Worm (Caenorhabditis elegans): ENCODE data around the gene F13A2.2.
A peak's percentile ranks its signal among the peaks of the same experiment; 100 is the strongest.

The F13A2.2 gene

ce11 chrV:4382298-4382697 lies 2.1 kb downstream of the F13A2.2 start, which contains the start of gene F13A2.1:
TSS of gene F13A2.1 (minus strand) at chrV:4382398.
- TF ChIP-seq sdz-38 (tag; optimal IDR thresholded peaks at IDR 0.05) (no peak), ztf-22 (GFP tag; optimal IDR thresholded peaks at IDR 0.05) (no peak), nfya-2 (GFP tag; IDR thresholded peaks at IDR 0.05) (no peak), mel-28 (tag; optimal IDR thresholded peaks at IDR 0.05; ENCODE audit: borderline replicate concordance) (no peak), B0261.1 (tag; optimal IDR thresholded peaks at IDR 0.05) (no peak), Y53G8AR.9 (GFP tag; conservative IDR thresholded peaks at IDR 0.05) (no peak)

- TF ChIP-seq cebp-2 (GFP tag; IDR thresholded peaks at IDR 0.05) (no peak), nfyb-1 (GFP tag; IDR thresholded peaks at IDR 0.05) (no peak), dpl-1 (GFP tag; optimal IDR thresholded peaks at IDR 0.05) (no peak), ztf-28 (GFP tag; IDR thresholded peaks at IDR 0.05) (no peak), cebp-1 (GFP tag; IDR thresholded peaks at IDR 0.05) (no peak), cebp-1 (tag; optimal IDR thresholded peaks at IDR 0.05) (no peak), Y95B8A.8 (GFP tag; IDR thresholded peaks at IDR 0.05) (no peak), rcor-1 (GFP tag; IDR thresholded peaks at IDR 0.05) (no peak), ccch-3 (GFP tag; optimal IDR thresholded peaks at IDR 0.05) (no peak), ets-4 (GFP tag; optimal IDR thresholded peaks at IDR 0.05) (no peak), F33H1.4 (GFP tag; IDR thresholded peaks at IDR 0.05) (no peak), B0336.3 (GFP tag; IDR thresholded peaks at IDR 0.05) (no peak), zim-3 (tag; optimal IDR thresholded peaks at IDR 0.05) (no peak), sptf-2 (GFP tag; optimal IDR thresholded peaks at IDR 0.05) (no peak), Y67H2A.10 (GFP tag; conservative IDR thresholded peaks at IDR 0.05) (no peak), atf-7 (tag; optimal IDR thresholded peaks at IDR 0.05) (no peak), ztf-6 (GFP tag; IDR thresholded peaks at IDR 0.05) (no peak), pbrm-1 (GFP tag; IDR thresholded peaks at IDR 0.05) (no peak)
Observed at ce11 chrV:4377622-4378021, 6.8 kb downstream of the F13A2.2 start, which contains the start of gene F32D1.8. TSS of gene F32D1.8 (minus strand) at chrV:4377722.

- TF ChIP-seq aptf-2 (GFP tag; conservative IDR thresholded peaks at IDR 0.05), result no peak
- TF ChIP-seq madf-8 (GFP tag; conservative IDR thresholded peaks at IDR 0.05), result peak; percentile 98
- TF ChIP-seq hsf-1 (GFP tag; IDR thresholded peaks at IDR 0.05), result peak; percentile 59; the same call in 1 of the 2 replicates
- TF ChIP-seq madf-6 (GFP tag; IDR thresholded peaks at IDR 0.05), result peak; percentile 99
- TF ChIP-seq Y67H2A.10 (GFP tag; conservative IDR thresholded peaks at IDR 0.05), result no peak
- TF ChIP-seq F57A8.1 (GFP tag; optimal IDR thresholded peaks at IDR 0.05), result no peak
- no peak for TF ChIP-seq chd-7 (tag; optimal IDR thresholded peaks at IDR 0.05)
- TF ChIP-seq sea-2 (GFP tag; IDR thresholded peaks at IDR 0.05), result no peak
- TF ChIP-seq hrde-1 (tag; optimal IDR thresholded peaks at IDR 0.05; ENCODE audit: borderline replicate concordance), result no peak
- TF ChIP-seq mxl-1 (tag; optimal IDR thresholded peaks at IDR 0.05), result no peak
- TF ChIP-seq mes-4 (tag; optimal IDR thresholded peaks at IDR 0.05), result no peak
- TF ChIP-seq die-1 (tag; optimal IDR thresholded peaks at IDR 0.05), result no peak
- TF ChIP-seq ztf-25 (GFP tag; IDR thresholded peaks at IDR 0.05), result no peak
- TF ChIP-seq akir-1 (GFP tag; optimal IDR thresholded peaks at IDR 0.05), result no peak
- no peak for TF ChIP-seq B0336.3 (GFP tag; IDR thresholded peaks at IDR 0.05)
- peak; percentile 90 for TF ChIP-seq dpl-1 (GFP tag; optimal IDR thresholded peaks at IDR 0.05)
- no peak for TF ChIP-seq madf-10 (tag; optimal IDR thresholded peaks at IDR 0.05)
- no peak for TF ChIP-seq nhr-27 (tag; optimal IDR thresholded peaks at IDR 0.05)
- no peak for TF ChIP-seq ztf-22 (GFP tag; optimal IDR thresholded peaks at IDR 0.05)
- TF ChIP-seq Y56A3A.18 (GFP tag; IDR thresholded peaks at IDR 0.05), result no peak
- TF ChIP-seq aptf-3 (GFP tag; IDR thresholded peaks at IDR 0.05), result no peak
- TF ChIP-seq ZK185.1 (tag; optimal IDR thresholded peaks at IDR 0.05; ENCODE audit: poor library complexity, severe bottlenecking), result no peak
- TF ChIP-seq F39B2.1 (GFP tag; IDR thresholded peaks at IDR 0.05), result no peak
- TF ChIP-seq hlh-26 (GFP tag; conservative IDR thresholded peaks at IDR 0.05), result no peak
- no peak for TF ChIP-seq F52B5.7 (tag; optimal IDR thresholded peaks at IDR 0.05)
- TF ChIP-seq ets-4 (GFP tag; optimal IDR thresholded peaks at IDR 0.05), result no peak
- TF ChIP-seq lag-1 (GFP tag; IDR thresholded peaks at IDR 0.05), result no peak
Observed at ce11 chrV:4375807-4376564, 8.4 kb downstream of the F13A2.2 start, which contains the start of gene F32D1.7. TSS of gene F32D1.7 (minus strand) at chrV:4376173.

Measured in whole organism, young adult.